Fruit fly (Drosophila melanogaster): ENCODE data around the gene Sfp24Bd.

Gene Sfp24Bd

dm6 chr2L:3632047-3632880 is 36.7 kb downstream of the Sfp24Bd start:
- TF ChIP-seq sima (GFP tag; optimal IDR thresholded peaks at IDR 0.05) (peak; percentile 84), gcm (GFP tag; optimal IDR thresholded peaks at IDR 0.05) (peak; percentile 94), CrebB (tag; optimal IDR thresholded peaks at IDR 0.05) (peak; percentile 91), exex (tag; optimal IDR thresholded peaks at IDR 0.05) (peak; percentile 92), CG1602 (GFP tag; optimal IDR thresholded peaks at IDR 0.05) (peak; percentile 92), eve (GFP tag; optimal IDR thresholded peaks at IDR 0.05) (peak; percentile 74 to 98), CG7839 (tag; optimal IDR thresholded peaks at IDR 0.05) (peak; percentile 98), wek (GFP tag; optimal IDR thresholded peaks at IDR 0.05) (peak; percentile 77), her (GFP tag; optimal IDR thresholded peaks at IDR 0.05) (peak; percentile 90), ATbp (GFP tag; optimal IDR thresholded peaks at IDR 0.05) (peak; percentile 89), kay (GFP tag; optimal IDR thresholded peaks at IDR 0.05) (peak; percentile 97), Ravus (GFP tag; IDR thresholded peaks at IDR 0.05) (peak; percentile 88), CG12659 (GFP tag; optimal IDR thresholded peaks at IDR 0.05) (peak; percentile 94), ssp (GFP tag; IDR thresholded peaks at IDR 0.05) (peak; percentile 88), dan (GFP tag; IDR thresholded peaks at IDR 0.05) (peak; percentile 95), CG16815 (GFP tag; optimal IDR thresholded peaks at IDR 0.05) (peak; percentile 88), crol (GFP tag; IDR thresholded peaks at IDR 0.05) (peak; percentile 78), CG10147 (GFP tag; optimal IDR thresholded peaks at IDR 0.05) (peak; percentile 84), Trl (optimal IDR thresholded peaks at IDR 0.05) (peak; percentile 96), Trl (GFP tag; optimal IDR thresholded peaks at IDR 0.05) (peak; percentile 93), Dp (GFP tag; optimal IDR thresholded peaks at IDR 0.05) (no peak), odd (GFP tag; optimal IDR thresholded peaks at IDR 0.05) (peak; percentile 100), da (GFP tag; optimal IDR thresholded peaks at IDR 0.05) (peak; percentile 75), Neu2 (GFP tag; optimal IDR thresholded peaks at IDR 0.05; ENCODE audit: borderline replicate concordance) (peak; percentile 85), tup (GFP tag; optimal IDR thresholded peaks at IDR 0.05) (peak; percentile 91), Elba2 (GFP tag; optimal IDR thresholded peaks at IDR 0.05) (peak; percentile 72), CG8478 (optimal IDR thresholded peaks at IDR 0.05) (peak; percentile 73), CG6765 (GFP tag; optimal IDR thresholded peaks at IDR 0.05) (peak; percentile 98), pros (GFP tag; optimal IDR thresholded peaks at IDR 0.05) (peak; percentile 79), esg (GFP tag; conservative IDR thresholded peaks at IDR 0.05) (peak; percentile 96), nerfin-1 (tag; optimal IDR thresholded peaks at IDR 0.05) (peak; percentile 98), org-1 (GFP tag; optimal IDR thresholded peaks at IDR 0.05) (peak; percentile 93), Mes4 (GFP tag; optimal IDR thresholded peaks at IDR 0.05) (peak; percentile 93), lab (GFP tag; optimal IDR thresholded peaks at IDR 0.05) (peak; percentile 99), CG6175 (GFP tag; IDR thresholded peaks at IDR 0.05) (peak; percentile 96), dysf (GFP tag; IDR thresholded peaks at IDR 0.05) (peak; percentile 97), Asciz (GFP tag; optimal IDR thresholded peaks at IDR 0.05) (peak; percentile 99), schlank (tag; optimal IDR thresholded peaks at IDR 0.05) (peak; percentile 79), CG3995 (GFP tag; optimal IDR thresholded peaks at IDR 0.05) (peak; percentile 83), CG31365 (tag; optimal IDR thresholded peaks at IDR 0.05) (peak; percentile 94), CG31224 (GFP tag; IDR thresholded peaks at IDR 0.05) (peak; percentile 94), CG1603 (tag; optimal IDR thresholded peaks at IDR 0.05) (peak; percentile 95), chinmo (GFP tag; IDR thresholded peaks at IDR 0.05; ENCODE audit: partially characterized antibody) (peak; percentile 94; the same call in 3 of the 4 replicates), CG2202 (tag; optimal IDR thresholded peaks at IDR 0.05) (peak; percentile 90), sc (optimal IDR thresholded peaks at IDR 0.05) (no peak), sc (GFP tag; optimal IDR thresholded peaks at IDR 0.05) (peak; percentile 84), CG12769 (tag; optimal IDR thresholded peaks at IDR 0.05) (peak; percentile 96), CG2875 (GFP tag; optimal IDR thresholded peaks at IDR 0.05) (peak; percentile 90), onecut (GFP tag; IDR thresholded peaks at IDR 0.05) (peak; percentile 93)
